Worm (Caenorhabditis elegans) whole organism, L3 larva: ENCODE measurements around the gene C47A4.3.

Experiments
- R02D3.7 ChIP-seq: fragments of 150-350 bp; optimal IDR thresholded peaks from 2 replicates; lab custom pipeline; 2014; ENCODE audit warnings: missing biosample characterization, missing genetic modification characterization
- elt-3 ChIP-seq, 3 experiments: fragments of 150-350 bp in 1 of 3; sonication (generic microtip) in 2 of 3; optimal IDR thresholded peaks; 2 replicates in 2 of 3; 4 replicates in 1 of 3; lab custom pipeline; 2014 to 2017; ENCODE audit warnings: missing biosample characterization in 3 of 3, missing genetic modification characterization in 3 of 3
- fos-1 ChIP-seq: fragments of 150-350 bp; optimal IDR thresholded peaks from 2 replicates; lab custom pipeline; 2014; ENCODE audit warnings: missing biosample characterization, missing genetic modification characterization
- mdl-1 ChIP-seq: fragments of 150-350 bp; optimal IDR thresholded peaks from 2 replicates; lab custom pipeline; 2014; ENCODE audit warnings: missing biosample characterization, missing genetic modification characterization
- nfya-1 ChIP-seq: sonication (generic microtip); optimal IDR thresholded peaks from 2 replicates; lab custom pipeline; 2017; ENCODE audit warnings: missing genetic modification characterization, mild to moderate bottlenecking, missing compliant biosample characterization, antibody characterized with exemption, moderate library complexity; ENCODE audit not compliant: insufficient read depth
- nhr-76 ChIP-seq: fragments of 150-350 bp; sonication (generic microtip); optimal IDR thresholded peaks from 5 replicates; lab custom pipeline; 2014; ENCODE audit warnings: missing biosample characterization, missing genetic modification characterization
- snpc-4 ChIP-seq: fragments of 150-350 bp; optimal IDR thresholded peaks from 2 replicates; lab custom pipeline; 2014; ENCODE audit warnings: missing biosample characterization, missing genetic modification characterization
- tbx-2 ChIP-seq: sonication (generic microtip); optimal IDR thresholded peaks from 2 replicates; lab custom pipeline; 2016; ENCODE audit warnings: mild to moderate bottlenecking, missing genetic modification characterization, missing compliant biosample characterization
- unc-62 ChIP-seq: fragments of 150-350 bp; sonication (generic microtip); optimal IDR thresholded peaks from 4 replicates; lab custom pipeline; 2014; ENCODE audit warnings: missing biosample characterization, missing genetic modification reagents, missing genetic modification characterization
- ztf-11 ChIP-seq: fragments of 150-350 bp; optimal IDR thresholded peaks from 2 replicates; lab custom pipeline; 2014; ENCODE audit warnings: missing biosample characterization, missing genetic modification characterization

ce11 chrIV:13778710-13779109, 36.6 kb upstream of the C47A4.3 start, which contains the start of gene gly-10:
- TF ChIP-seq tbx-2 (tag; lab: Kevin White, UChicago) (no peak), R02D3.7 (tag; lab: Kevin White, UChicago) (no peak), unc-62 (GFP tag; lab: Kevin White, UChicago) (no peak), mdl-1 (no peak), fos-1 (no peak), nfya-1 (tag; lab: Kevin White, UChicago) (no peak), elt-3 (tag; optimal IDR thresholded peaks at IDR 0.05; lab: Kevin White, UChicago) (no peak), nhr-76 (tag; lab: Kevin White, UChicago) (no peak), snpc-4 (no peak), ztf-11 (tag; lab: Kevin White, UChicago) (no peak)
